Worm (Caenorhabditis elegans): Measurements from ENCODE around the gene fbxa-108.

fbxa-108 gene

ce11 chrV:17684857-17685256, 25.7 kb upstream of the fbxa-108 start, which contains the start of the genes F59A1.16 and F59A1.6:
Gene F59A1.16, minus strand, starts transcription at chrV:17684957.
Gene F59A1.6, plus strand, starts transcription at chrV:17685141.
- TF ChIP-seq nhr-77 (tag; optimal IDR thresholded peaks at IDR 0.05) (no peak), zip-11 (GFP tag; IDR thresholded peaks at IDR 0.05) (no peak), hlh-11 (tag; optimal IDR thresholded peaks at IDR 0.05) (no peak), ZK337.2 (GFP tag; IDR thresholded peaks at IDR 0.05) (no peak), rbr-2 (tag; optimal IDR thresholded peaks at IDR 0.05) (no peak), spr-1 (tag; optimal IDR thresholded peaks at IDR 0.05) (no peak), pqm-1 (tag; optimal IDR thresholded peaks at IDR 0.05) (no peak), tag-97 (GFP tag; IDR thresholded peaks at IDR 0.05) (no peak), aha-1 (tag) (no peak), set-16 (GFP tag; IDR thresholded peaks at IDR 0.05) (no peak)

ce11 chrV:17683763-17684162, 24.6 kb upstream of the fbxa-108 start, which contains the start of gene F59A1.15:
Gene F59A1.15, minus strand, starts transcription at chrV:17683863.
- TF ChIP-seq rbr-2 (tag; optimal IDR thresholded peaks at IDR 0.05), result no peak
- no peak for TF ChIP-seq gei-8 (GFP tag; optimal IDR thresholded peaks at IDR 0.05)
- no peak for TF ChIP-seq ZK546.5 (tag; optimal IDR thresholded peaks at IDR 0.05)
- TF ChIP-seq dmd-6 (GFP tag; IDR thresholded peaks at IDR 0.05), result no peak
- TF ChIP-seq T20F7.1 (GFP tag; optimal IDR thresholded peaks at IDR 0.05), result no peak
- TF ChIP-seq hmg-1.1 (GFP tag; IDR thresholded peaks at IDR 0.05), result no peak
- no peak for TF ChIP-seq skn-1 (tag; optimal IDR thresholded peaks at IDR 0.05)
- no peak for TF ChIP-seq aly-2 (tag; optimal IDR thresholded peaks at IDR 0.05)
- no peak for TF ChIP-seq nhr-77 (tag; optimal IDR thresholded peaks at IDR 0.05)
- TF ChIP-seq F49E8.2 (tag; optimal IDR thresholded peaks at IDR 0.05; ENCODE audit: borderline replicate concordance), result no peak
- no peak for TF ChIP-seq lin-39 (tag; optimal IDR thresholded peaks at IDR 0.05)
- no peak for TF ChIP-seq spr-3 (GFP tag; optimal IDR thresholded peaks at IDR 0.05)
- no peak for TF ChIP-seq lir-3 (tag; optimal IDR thresholded peaks at IDR 0.05)
- TF ChIP-seq lim-7 (GFP tag; IDR thresholded peaks at IDR 0.05), result no peak
- TF ChIP-seq Y5F2A.4 (GFP tag; optimal IDR thresholded peaks at IDR 0.05), result no peak
- TF ChIP-seq egl-27 (tag; optimal IDR thresholded peaks at IDR 0.05), result no peak
- no peak for TF ChIP-seq spr-1 (tag; optimal IDR thresholded peaks at IDR 0.05)
- TF ChIP-seq nhr-41 (GFP tag; IDR thresholded peaks at IDR 0.05), result no peak

- no peak for TF ChIP-seq nhr-42 (GFP tag; IDR thresholded peaks at IDR 0.05)
- no peak for TF ChIP-seq daf-8 (GFP tag; IDR thresholded peaks at IDR 0.05)
- no peak for TF ChIP-seq lin-38 (GFP tag; IDR thresholded peaks at IDR 0.05)
- no peak for TF ChIP-seq arid-1 (GFP tag; conservative IDR thresholded peaks at IDR 0.05)
- no peak for TF ChIP-seq ama-1 (optimal IDR thresholded peaks at IDR 0.05)
- TF ChIP-seq set-16 (GFP tag; IDR thresholded peaks at IDR 0.05), result peak; percentile 84
- no peak for TF ChIP-seq unc-39 (tag; optimal IDR thresholded peaks at IDR 0.05)
Observed at ce11 chrV:17683290-17683689, 24.1 kb upstream of the fbxa-108 start.

ce11 chrV:17676553-17676952, 17.4 kb upstream of the fbxa-108 start, which contains the start of gene str-92:
Gene str-92, minus strand, starts transcription at chrV:17676653.
- no peak for TF ChIP-seq hlh-11 (tag; optimal IDR thresholded peaks at IDR 0.05)
- TF ChIP-seq unc-39 (tag; optimal IDR thresholded peaks at IDR 0.05), result no peak
- TF ChIP-seq T20F7.1 (GFP tag; optimal IDR thresholded peaks at IDR 0.05), result no peak
- TF ChIP-seq nhr-42 (GFP tag; IDR thresholded peaks at IDR 0.05), result no peak
- no peak for TF ChIP-seq ZK546.5 (tag; optimal IDR thresholded peaks at IDR 0.05)
- TF ChIP-seq tra-1 (GFP tag; IDR thresholded peaks at IDR 0.05), result no peak
- no peak for TF ChIP-seq F49E8.2 (tag; optimal IDR thresholded peaks at IDR 0.05; ENCODE audit: borderline replicate concordance)

- TF ChIP-seq Y75B8A.6 (GFP tag; IDR thresholded peaks at IDR 0.05), result no peak
- no peak for TF ChIP-seq zip-2 (tag; optimal IDR thresholded peaks at IDR 0.05)
- TF ChIP-seq daf-12 (tag; optimal IDR thresholded peaks at IDR 0.05), result no peak
- no peak for TF ChIP-seq mep-1 (tag; optimal IDR thresholded peaks at IDR 0.05)
- no peak for TF ChIP-seq lin-15B (tag; optimal IDR thresholded peaks at IDR 0.05)
- TF ChIP-seq mdl-1 (tag; optimal IDR thresholded peaks at IDR 0.05), result no peak
- no peak for TF ChIP-seq ceh-28 (tag; optimal IDR thresholded peaks at IDR 0.05)
- no peak for TF ChIP-seq ceh-32 (tag; optimal IDR thresholded peaks at IDR 0.05; ENCODE audit: poor library complexity)
- TF ChIP-seq tag-97 (GFP tag; IDR thresholded peaks at IDR 0.05), result no peak
Observed at ce11 chrV:17673343-17673742, 14.2 kb upstream of the fbxa-108 start, which contains the start of gene str-93. Gene str-93, minus strand, starts transcription at chrV:17673443.

All from whole organism, L4 larva.